Fruit fly (Drosophila melanogaster): ENCODE data around the gene Cpr64Aa.

DNA sequence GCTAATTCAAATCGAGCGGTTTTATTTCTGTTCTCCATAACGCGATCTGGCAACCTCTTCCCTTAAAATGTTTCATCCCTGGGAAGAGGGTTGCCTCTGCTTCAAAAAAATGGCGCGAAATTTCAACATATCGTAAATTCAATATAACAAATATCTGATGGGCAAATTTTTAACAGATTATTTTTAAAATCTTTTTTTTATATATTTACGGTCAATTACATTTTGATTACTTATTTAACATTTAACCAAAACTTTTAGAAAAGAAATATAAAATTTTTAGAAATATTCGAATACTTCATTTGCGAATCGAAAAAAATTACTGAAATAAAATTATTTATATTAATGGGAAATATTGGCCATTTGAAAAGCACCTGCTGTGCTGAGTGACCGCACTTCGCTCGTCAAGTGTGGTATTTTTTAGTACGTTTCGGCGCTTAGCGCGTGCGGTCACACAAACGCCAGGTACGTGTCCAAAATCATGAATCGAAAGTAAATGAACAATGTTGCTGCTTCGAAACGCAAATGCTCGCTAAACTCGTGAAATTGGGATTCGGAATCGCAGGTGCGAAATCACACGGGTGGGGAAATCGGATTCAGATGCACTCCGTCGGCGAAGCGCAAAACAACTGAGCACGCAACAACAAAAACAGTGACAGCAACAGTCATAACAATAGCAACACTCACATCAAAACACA lies 38.9 kb downstream of the Cpr64Aa start, which contains the start of gene Ero1L:
- TF ChIP-seq CG31627 (GFP tag; optimal IDR thresholded peaks at IDR 0.05) (peak; percentile 24), Met (GFP tag; optimal IDR thresholded peaks at IDR 0.05) (peak; percentile 33), Sox15 (GFP tag; optimal IDR thresholded peaks at IDR 0.05) (no peak), CG1621 (tag; optimal IDR thresholded peaks at IDR 0.05) (no peak), cyc (GFP tag; optimal IDR thresholded peaks at IDR 0.05) (peak; percentile 41), CG6808 (GFP tag; optimal IDR thresholded peaks at IDR 0.05) (no peak), lz (GFP tag; optimal IDR thresholded peaks at IDR 0.05) (no peak), pdm3 (GFP tag; optimal IDR thresholded peaks at IDR 0.05) (peak; percentile 2), Gug (GFP tag; IDR thresholded peaks at IDR 0.05) (0 out of 2 replicates have a peak, but pooled peaks have one; percentile 9), CG11762 (GFP tag; optimal IDR thresholded peaks at IDR 0.05; ENCODE audit: insufficient read depth) (no peak), CG6792 (GFP tag; optimal IDR thresholded peaks at IDR 0.05) (no peak), Hr39 (GFP tag; optimal IDR thresholded peaks at IDR 0.05) (peak; percentile 4), Sox102F (GFP tag; optimal IDR thresholded peaks at IDR 0.05) (no peak)
